Fruit fly (Drosophila melanogaster): ENCODE results near the gene CG42784.

- TF ChIP-seq CG8478 (optimal IDR thresholded peaks at IDR 0.05) (no peak), CTCF (optimal IDR thresholded peaks at IDR 0.05) (no peak)
Measured at dm6 chr2L:13509533-13510240, 94.5 kb downstream of the CG42784 start.
